Worm (Caenorhabditis elegans) whole organism, L3 larva: Measurements from ENCODE around the gene B0393.9.

Experiments
- R02D3.7 ChIP-seq: fragments of 150-350 bp; optimal IDR thresholded peaks from 2 replicates; lab custom pipeline; 2014; ENCODE audit warnings: missing biosample characterization, missing genetic modification characterization
- ZK546.5 ChIP-seq: sonication (generic microtip); optimal IDR thresholded peaks from 2 replicates; lab custom pipeline; 2017; ENCODE audit warnings: missing biosample characterization, missing genetic modification characterization
- aly-2 ChIP-seq: fragments of 150-350 bp; optimal IDR thresholded peaks from 2 replicates; lab custom pipeline; 2014; ENCODE audit warnings: missing biosample characterization, missing genetic modification characterization
- ama-1 ChIP-seq: fragments of 150-350 bp; optimal IDR thresholded peaks from 2 replicates; lab custom pipeline; 2018
- ceh-16 ChIP-seq: sonication (generic microtip); optimal IDR thresholded peaks from 2 replicates; lab custom pipeline; 2017; ENCODE audit warnings: missing biosample characterization, missing genetic modification characterization
- ceh-28 ChIP-seq: fragments of 150-350 bp; optimal IDR thresholded peaks from 2 replicates; lab custom pipeline; 2014; ENCODE audit warnings: missing biosample characterization, missing genetic modification reagents, missing genetic modification characterization
- ceh-82 ChIP-seq: fragments of 150-350 bp; optimal IDR thresholded peaks from 2 replicates; lab custom pipeline; 2014; ENCODE audit warnings: missing biosample characterization, missing genetic modification characterization
- ceh-9 ChIP-seq: sonication (generic microtip); optimal IDR thresholded peaks from 2 replicates; lab custom pipeline; 2018; ENCODE audit warnings: missing biosample characterization, missing genetic modification characterization
- daf-12 ChIP-seq: fragments of 150-350 bp; optimal IDR thresholded peaks from 2 replicates; lab custom pipeline; 2014; ENCODE audit warnings: missing biosample characterization, missing genetic modification reagents, missing genetic modification characterization
- egl-27 ChIP-seq: sonication (generic microtip); optimal IDR thresholded peaks from 4 replicates; lab custom pipeline; 2017; ENCODE audit warnings: missing biosample characterization, missing genetic modification reagents, missing genetic modification characterization
- egl-5 ChIP-seq: fragments of 150-350 bp; optimal IDR thresholded peaks from 2 replicates; lab custom pipeline; 2017; ENCODE audit warnings: missing biosample characterization, missing genetic modification reagents, missing genetic modification characterization, inconsistent platforms
- elt-1 ChIP-seq: fragments of 150-350 bp; optimal IDR thresholded peaks from 2 replicates; lab custom pipeline; 2014; ENCODE audit warnings: missing biosample characterization, missing genetic modification characterization
- elt-2 ChIP-seq: sonication (generic microtip); optimal IDR thresholded peaks from 2 replicates; lab custom pipeline; 2016; ENCODE audit warnings: missing genetic modification reagents, mild to moderate bottlenecking, missing genetic modification characterization, missing compliant biosample characterization
- elt-3 ChIP-seq, 3 experiments: fragments of 150-350 bp in 1 of 3; sonication (generic microtip) in 2 of 3; optimal IDR thresholded peaks; 2 replicates in 2 of 3; 4 replicates in 1 of 3; lab custom pipeline; 2014 to 2017; ENCODE audit warnings: missing biosample characterization in 3 of 3, missing genetic modification characterization in 3 of 3
- eor-1 ChIP-seq, 2 experiments: fragments of 150-350 bp; optimal IDR thresholded peaks; 2 replicates each; lab custom pipeline; 2014 to 2018; ENCODE audit warnings: missing biosample characterization in 2 of 2, missing genetic modification characterization in 2 of 2
- fkh-10 ChIP-seq: sonication (generic microtip); optimal IDR thresholded peaks from 2 replicates; lab custom pipeline; 2017; ENCODE audit warnings: missing biosample characterization, missing genetic modification reagents, missing genetic modification characterization
- fkh-2 ChIP-seq: fragments of 150-350 bp; optimal IDR thresholded peaks from 2 replicates; lab custom pipeline; 2014; ENCODE audit warnings: missing biosample characterization, missing genetic modification reagents, missing genetic modification characterization
- fos-1 ChIP-seq: fragments of 150-350 bp; optimal IDR thresholded peaks from 2 replicates; lab custom pipeline; 2014; ENCODE audit warnings: missing biosample characterization, missing genetic modification characterization
- hmg-11 ChIP-seq: sonication (generic microtip); optimal IDR thresholded peaks from 2 replicates; lab custom pipeline; 2016; ENCODE audit warnings: missing genetic modification characterization, missing compliant biosample characterization
- jun-1 ChIP-seq: fragments of 150-350 bp; optimal IDR thresholded peaks from 2 replicates; lab custom pipeline; 2014; ENCODE audit warnings: missing biosample characterization, missing genetic modification reagents, missing genetic modification characterization
- lin-15B ChIP-seq: fragments of 150-350 bp; optimal IDR thresholded peaks from 2 replicates; lab custom pipeline; 2014; ENCODE audit warnings: missing biosample characterization, missing genetic modification characterization
- lin-39 ChIP-seq: fragments of 150-350 bp; optimal IDR thresholded peaks from 2 replicates; lab custom pipeline; 2018; ENCODE audit warnings: missing biosample characterization, missing genetic modification reagents, missing genetic modification characterization
- lsy-12 ChIP-seq: sonication (generic microtip); optimal IDR thresholded peaks from 2 replicates; lab custom pipeline; 2016; ENCODE audit warnings: mild to moderate bottlenecking, missing genetic modification characterization, missing compliant biosample characterization
- mdl-1 ChIP-seq: fragments of 150-350 bp; optimal IDR thresholded peaks from 2 replicates; lab custom pipeline; 2014; ENCODE audit warnings: missing biosample characterization, missing genetic modification characterization
- mml-1 ChIP-seq: fragments of 150-350 bp; sonication (generic microtip); optimal IDR thresholded peaks from 3 replicates; lab custom pipeline; 2014; ENCODE audit warnings: missing biosample characterization, missing genetic modification characterization
- nfya-1 ChIP-seq: sonication (generic microtip); optimal IDR thresholded peaks from 2 replicates; lab custom pipeline; 2017; ENCODE audit warnings: missing genetic modification characterization, mild to moderate bottlenecking, missing compliant biosample characterization, antibody characterized with exemption, moderate library complexity; ENCODE audit not compliant: insufficient read depth
- nhr-11 ChIP-seq: fragments of 150-350 bp; optimal IDR thresholded peaks from 2 replicates; lab custom pipeline; 2014; ENCODE audit warnings: missing biosample characterization, missing genetic modification characterization
- nhr-12 ChIP-seq: fragments of 150-350 bp; optimal IDR thresholded peaks from 2 replicates; lab custom pipeline; 2014; ENCODE audit warnings: missing biosample characterization, missing genetic modification characterization
- nhr-23 ChIP-seq: fragments of 150-350 bp; optimal IDR thresholded peaks from 2 replicates; lab custom pipeline; 2014; ENCODE audit warnings: missing biosample characterization, missing genetic modification reagents, missing genetic modification characterization
- nhr-237 ChIP-seq: fragments of 150-350 bp; optimal IDR thresholded peaks from 2 replicates; lab custom pipeline; 2014; ENCODE audit warnings: missing biosample characterization, missing genetic modification characterization
- nhr-25 ChIP-seq: sonication (generic microtip); optimal IDR thresholded peaks from 2 replicates; lab custom pipeline; 2017; ENCODE audit warnings: missing biosample characterization, missing genetic modification characterization
- nhr-28 ChIP-seq: fragments of 150-350 bp; optimal IDR thresholded peaks from 2 replicates; lab custom pipeline; 2014; ENCODE audit warnings: missing biosample characterization, missing genetic modification characterization
- nhr-43 ChIP-seq: sonication (generic microtip); optimal IDR thresholded peaks from 2 replicates; lab custom pipeline; 2016; ENCODE audit warnings: mild to moderate bottlenecking, missing genetic modification characterization, missing compliant biosample characterization; ENCODE audit not compliant: poor library complexity, severe bottlenecking
- nhr-67 ChIP-seq: fragments of 150-350 bp; optimal IDR thresholded peaks from 2 replicates; lab custom pipeline; 2014; ENCODE audit warnings: missing biosample characterization, missing genetic modification characterization
- nhr-76 ChIP-seq: fragments of 150-350 bp; sonication (generic microtip); optimal IDR thresholded peaks from 5 replicates; lab custom pipeline; 2014; ENCODE audit warnings: missing biosample characterization, missing genetic modification characterization
- nhr-77 ChIP-seq: fragments of 150-350 bp; optimal IDR thresholded peaks from 2 replicates; lab custom pipeline; 2014; ENCODE audit warnings: missing biosample characterization, missing genetic modification characterization
- pha-4 ChIP-seq: fragments of 150-350 bp; optimal IDR thresholded peaks from 2 replicates; lab custom pipeline; 2014; ENCODE audit warnings: missing biosample characterization, missing genetic modification reagents, missing genetic modification characterization
- pqm-1 ChIP-seq: fragments of 150-350 bp; optimal IDR thresholded peaks from 2 replicates; lab custom pipeline; 2017; ENCODE audit warnings: missing biosample characterization, missing genetic modification characterization, inconsistent platforms
- sea-2 ChIP-seq: fragments of 150-350 bp; sonication (generic microtip); optimal IDR thresholded peaks from 4 replicates; lab custom pipeline; 2014; ENCODE audit warnings: missing biosample characterization, missing genetic modification reagents, missing genetic modification characterization
- skn-1 ChIP-seq: fragments of 150-350 bp; optimal IDR thresholded peaks from 2 replicates; lab custom pipeline; 2014; ENCODE audit warnings: missing biosample characterization, missing genetic modification characterization
- snpc-4 ChIP-seq: fragments of 150-350 bp; optimal IDR thresholded peaks from 2 replicates; lab custom pipeline; 2014; ENCODE audit warnings: missing biosample characterization, missing genetic modification characterization
- tbx-2 ChIP-seq: sonication (generic microtip); optimal IDR thresholded peaks from 2 replicates; lab custom pipeline; 2016; ENCODE audit warnings: mild to moderate bottlenecking, missing genetic modification characterization, missing compliant biosample characterization
- unc-39 ChIP-seq: sonication (generic microtip); optimal IDR thresholded peaks from 4 replicates; lab custom pipeline; 2017; ENCODE audit warnings: missing biosample characterization, missing genetic modification characterization
- unc-62 ChIP-seq: fragments of 150-350 bp; sonication (generic microtip); optimal IDR thresholded peaks from 4 replicates; lab custom pipeline; 2014; ENCODE audit warnings: missing biosample characterization, missing genetic modification reagents, missing genetic modification characterization
- zag-1 ChIP-seq: fragments of 150-350 bp; optimal IDR thresholded peaks from 2 replicates; lab custom pipeline; 2014; ENCODE audit warnings: missing biosample characterization, missing genetic modification characterization
- ztf-11 ChIP-seq: fragments of 150-350 bp; optimal IDR thresholded peaks from 2 replicates; lab custom pipeline; 2014; ENCODE audit warnings: missing biosample characterization, missing genetic modification characterization
- ztf-4 ChIP-seq: fragments of 150-350 bp; optimal IDR thresholded peaks from 2 replicates; lab custom pipeline; 2014; ENCODE audit warnings: missing biosample characterization, missing genetic modification characterization

Gene B0393.9

ce11 chrIII:4754001-4754561, 25.9 kb downstream of the B0393.9 start, which contains the start of the genes rps-0 and rbg-3:
TSS of gene rps-0 (minus strand) at chrIII:4754051.
TSS of gene rbg-3 (plus strand) at chrIII:4754424.
- TF ChIP-seq pha-4 (tag; lab: Kevin White, UChicago) (peak; percentile 97), ceh-16 (no peak), pqm-1 (tag; lab: Kevin White, UChicago) (peak; percentile 69), aly-2 (tag; lab: Kevin White, UChicago) (no peak), ceh-9 (no peak), nhr-77 (tag; lab: Kevin White, UChicago) (peak; percentile 46), mml-1 (tag; lab: Kevin White, UChicago) (no peak), daf-12 (tag; lab: Kevin White, UChicago) (no peak), elt-2 (tag; lab: Kevin White, UChicago) (peak; percentile 63), fkh-10 (peak; percentile 38), skn-1 (tag; lab: Kevin White, UChicago) (peak; percentile 62), mdl-1 (tag; lab: Kevin White, UChicago) (no peak), nhr-11 (tag; lab: Kevin White, UChicago) (peak; percentile 64), ztf-4 (tag; lab: Kevin White, UChicago) (no peak), unc-39 (no peak), zag-1 (tag; lab: Kevin White, UChicago) (peak; percentile 13), egl-27 (tag; lab: Kevin White, UChicago) (peak; percentile 51), elt-1 (tag; lab: Kevin White, UChicago) (peak; percentile 27), ceh-82 (tag; lab: Kevin White, UChicago) (no peak), eor-1 (tag; optimal IDR thresholded peaks at IDR 0.05; lab: Kevin White, UChicago) (no peak), nhr-67 (tag; lab: Kevin White, UChicago) (no peak), hmg-11 (tag; lab: Kevin White, UChicago) (peak; percentile 75), lin-15B (peak; percentile 97), fos-1 (tag; lab: Kevin White, UChicago) (no peak), nhr-23 (tag; lab: Kevin White, UChicago) (peak; percentile 96), nhr-43 (tag; lab: Kevin White, UChicago) (peak; percentile 82), nhr-237 (no peak), ama-1 (peak; percentile 41), elt-3 (tag; optimal IDR thresholded peaks at IDR 0.05; lab: Kevin White, UChicago) (peak in 1 of 3 experiments; percentile 23), sea-2 (GFP tag; lab: Kevin White, UChicago) (no peak), egl-5 (peak; percentile 85), ceh-28 (tag; lab: Kevin White, UChicago) (peak; percentile 81), lsy-12 (tag; lab: Kevin White, UChicago) (peak; percentile 86), fkh-2 (tag; lab: Kevin White, UChicago) (no peak), tbx-2 (tag; lab: Kevin White, UChicago) (peak; percentile 66), ZK546.5 (tag; lab: Kevin White, UChicago) (peak; percentile 29), nhr-25 (tag; lab: Kevin White, UChicago) (peak; percentile 92), unc-62 (peak; percentile 53), R02D3.7 (tag; lab: Kevin White, UChicago) (peak; percentile 99), nfya-1 (peak; percentile 96), ztf-11 (no peak), nhr-28 (tag; lab: Kevin White, UChicago) (no peak), nhr-76 (tag; lab: Kevin White, UChicago) (no peak), snpc-4 (tag; lab: Kevin White, UChicago) (peak; percentile 84), jun-1 (tag; lab: Kevin White, UChicago) (peak; percentile 86), lin-39 (tag; lab: Kevin White, UChicago) (peak; percentile 93), nhr-12 (tag; lab: Kevin White, UChicago) (no peak)
